Fruit fly (Drosophila melanogaster): ENCODE data around the gene CG44194.

Gene CG44194

dm6 chr3R:12985828-12986530 lies 11.5 kb downstream of the CG44194 start, which contains the start of gene CG31342 (continued):
- TF ChIP-seq CG1603 (tag; optimal IDR thresholded peaks at IDR 0.05) = no peak
- no peak for TF ChIP-seq CG11093 (GFP tag; IDR thresholded peaks at IDR 0.05)
- TF ChIP-seq D19B (GFP tag; optimal IDR thresholded peaks at IDR 0.05) = no peak
- TF ChIP-seq Vsx1 (GFP tag; optimal IDR thresholded peaks at IDR 0.05) = no peak
- no peak for TF ChIP-seq corto (GFP tag; optimal IDR thresholded peaks at IDR 0.05)
- peak; percentile 17 for TF ChIP-seq Ets97D (GFP tag; optimal IDR thresholded peaks at IDR 0.05)
- no peak for TF ChIP-seq CG17568 (GFP tag; optimal IDR thresholded peaks at IDR 0.05)
- peak; percentile 46 for TF ChIP-seq lilli (GFP tag; optimal IDR thresholded peaks at IDR 0.05)
- no peak for TF ChIP-seq CG3281 (GFP tag; optimal IDR thresholded peaks at IDR 0.05)
- no peak for TF ChIP-seq sima (GFP tag; optimal IDR thresholded peaks at IDR 0.05)
- no peak for TF ChIP-seq fd96Cb (tag; optimal IDR thresholded peaks at IDR 0.05)
- TF ChIP-seq Hmx (GFP tag; optimal IDR thresholded peaks at IDR 0.05) = no peak
- no peak for TF ChIP-seq CG7987 (GFP tag; optimal IDR thresholded peaks at IDR 0.05)
- TF ChIP-seq HLHmδ (GFP tag; optimal IDR thresholded peaks at IDR 0.05) = no peak
- no peak for TF ChIP-seq Dfd (GFP tag; optimal IDR thresholded peaks at IDR 0.05)
- TF ChIP-seq Sox102F (GFP tag; optimal IDR thresholded peaks at IDR 0.05) = no peak
- TF ChIP-seq CG7786 (GFP tag; optimal IDR thresholded peaks at IDR 0.05) = no peak
- no peak for TF ChIP-seq kay (GFP tag; optimal IDR thresholded peaks at IDR 0.05)
- TF ChIP-seq insv (GFP tag; optimal IDR thresholded peaks at IDR 0.05) = no peak
- TF ChIP-seq en (GFP tag; optimal IDR thresholded peaks at IDR 0.05) = no peak
- TF ChIP-seq Doc3 (GFP tag; IDR thresholded peaks at IDR 0.05; ENCODE audit: partially characterized antibody) = peak; percentile 64
- peak; percentile 32; the same call in 1 of the 2 replicates for TF ChIP-seq inv (GFP tag; IDR thresholded peaks at IDR 0.05; ENCODE audit: partially characterized antibody)
- TF ChIP-seq CG32767 (GFP tag; IDR thresholded peaks at IDR 0.05) = no peak
- TF ChIP-seq jing (GFP tag; optimal IDR thresholded peaks at IDR 0.05) = no peak
- no peak for TF ChIP-seq CG6175 (GFP tag; IDR thresholded peaks at IDR 0.05)
- peak; percentile 68 for TF ChIP-seq nmo (GFP tag; optimal IDR thresholded peaks at IDR 0.05)
- TF ChIP-seq disco-r (GFP tag; optimal IDR thresholded peaks at IDR 0.05) = no peak
- TF ChIP-seq Opbp (GFP tag; IDR thresholded peaks at IDR 0.05; ENCODE audit: partially characterized antibody) = peak; percentile 58; the same call in 2 of the 3 replicates
- no peak for TF ChIP-seq CG6254 (GFP tag; optimal IDR thresholded peaks at IDR 0.05)
- no peak for TF ChIP-seq Side (GFP tag; optimal IDR thresholded peaks at IDR 0.05)
- TF ChIP-seq Nf-YB (GFP tag; optimal IDR thresholded peaks at IDR 0.05) = no peak
- TF ChIP-seq jigr1 (GFP tag; IDR thresholded peaks at IDR 0.05) = no peak
- TF ChIP-seq nom (GFP tag; optimal IDR thresholded peaks at IDR 0.05) = peak; percentile 5
- no peak for TF ChIP-seq Eip74EF (GFP tag; optimal IDR thresholded peaks at IDR 0.05)
- TF ChIP-seq CG33213 (GFP tag; optimal IDR thresholded peaks at IDR 0.05) = no peak
- no peak for TF ChIP-seq CG9797 (GFP tag; optimal IDR thresholded peaks at IDR 0.05)
- TF ChIP-seq Neu2 (GFP tag; optimal IDR thresholded peaks at IDR 0.05; ENCODE audit: borderline replicate concordance) = no peak
- no peak for TF ChIP-seq lab (GFP tag; optimal IDR thresholded peaks at IDR 0.05)
- no peak for TF ChIP-seq CG17612 (GFP tag; IDR thresholded peaks at IDR 0.05)
- TF ChIP-seq Jarid2 (GFP tag; optimal IDR thresholded peaks at IDR 0.05) = no peak
- no peak for TF ChIP-seq CG31441 (GFP tag; IDR thresholded peaks at IDR 0.05)
- TF ChIP-seq nau (GFP tag; optimal IDR thresholded peaks at IDR 0.05) = no peak
- TF ChIP-seq CkIIα-i1 (GFP tag; IDR thresholded peaks at IDR 0.05) = no peak
- no peak for TF ChIP-seq CG3726 (GFP tag; IDR thresholded peaks at IDR 0.05)
- TF ChIP-seq CG12219 (GFP tag; optimal IDR thresholded peaks at IDR 0.05) = no peak
- TF ChIP-seq NC2β (GFP tag; optimal IDR thresholded peaks at IDR 0.05) = no peak
- TF ChIP-seq Bgb (GFP tag; IDR thresholded peaks at IDR 0.05; ENCODE audit: partially characterized antibody) = peak; percentile 76
- no peak for TF ChIP-seq CG31365 (tag; optimal IDR thresholded peaks at IDR 0.05)
- peak; percentile 7 for TF ChIP-seq Dek (tag; optimal IDR thresholded peaks at IDR 0.05)

All from whole organism, embryonic.